Worm (Caenorhabditis elegans) whole organism, young adult: ENCODE results near the gene madd-3.

Experiments used
- bed-1 ChIP-seq: fragments of 200-800 bp; sonication (Bioruptor generic); IDR thresholded peaks from 2 replicates; pipeline ENCODE4 v1.3.6; 2022; ENCODE audit warnings: missing genetic modification reagents, missing genetic modification characterization, missing compliant biosample characterization
- cebp-2 ChIP-seq: fragments of 200-800 bp; sonication (Bioruptor generic); IDR thresholded peaks from 2 replicates; pipeline ENCODE4 v1.3.6; 2022; ENCODE audit warnings: missing genetic modification characterization, missing compliant biosample characterization
- chd-7 ChIP-seq: sonication (generic microtip); optimal IDR thresholded peaks from 2 replicates; lab custom pipeline; 2016; ENCODE audit warnings: mild to moderate bottlenecking, missing genetic modification characterization, moderate library complexity, missing compliant biosample characterization
- tbx-9 ChIP-seq: sonication (generic microtip); optimal IDR thresholded peaks from 2 replicates; lab custom pipeline; 2016; ENCODE audit warnings: borderline replicate concordance, missing genetic modification characterization, inconsistent platforms, missing compliant biosample characterization

ce11 chrX:14244493-14244892, 52.0 kb downstream of the madd-3 start:
- TF ChIP-seq cebp-2 (no peak), tbx-9 (no peak), bed-1 (GFP tag; lab: Robert Waterston, UW) (no peak), chd-7 (no peak)
